Fruit fly (Drosophila melanogaster) whole organism, embryonic: ENCODE data around the gene Rab9Db.

ENCODE experiments used
- Asciz ChIP-seq: fragments of 200-800 bp; sonication (Bioruptor generic); optimal IDR thresholded peaks from 2 replicates; lab custom pipeline; 2017; ENCODE audit warnings: missing biosample characterization, mild to moderate bottlenecking, missing genetic modification characterization, missing genetic modification reagents
- B-H2 ChIP-seq: fragments of 200-800 bp; sonication (Bioruptor generic); optimal IDR thresholded peaks from 2 replicates; lab custom pipeline; 2018; ENCODE audit warnings: missing biosample characterization, mild to moderate bottlenecking, missing genetic modification characterization
- CG10321 ChIP-seq: fragments of 200-800 bp; sonication (Bioruptor generic); IDR thresholded peaks from 2 replicates; pipeline ENCODE4 v1.3.6; 2022; ENCODE audit warnings: missing biosample characterization, missing genetic modification characterization
- CG11247 ChIP-seq: fragments of 200-800 bp; sonication (Bioruptor generic); IDR thresholded peaks from 2 replicates; pipeline ENCODE4 v1.3.6; 2022; ENCODE audit warnings: missing biosample characterization, missing genetic modification characterization
- CG12769 ChIP-seq: fragments of 200-800 bp; sonication (Bioruptor generic); optimal IDR thresholded peaks from 2 replicates; lab custom pipeline; 2019; ENCODE audit warnings: missing biosample characterization, mild to moderate bottlenecking, missing genetic modification characterization, moderate library complexity
- CG13894 ChIP-seq: fragments of 200-800 bp; sonication (Bioruptor generic); optimal IDR thresholded peaks from 3 replicates; lab custom pipeline; 2018; ENCODE audit warnings: missing biosample characterization, mild to moderate bottlenecking, missing genetic modification characterization, moderate library complexity
- CG15601 ChIP-seq: fragments of 200-800 bp; sonication (Bioruptor generic); optimal IDR thresholded peaks from 3 replicates; lab custom pipeline; 2019; ENCODE audit warnings: missing biosample characterization, mild to moderate bottlenecking, missing genetic modification characterization, moderate library complexity
- CG15696 ChIP-seq: fragments of 200-800 bp; sonication (Bioruptor generic); optimal IDR thresholded peaks from 2 replicates; lab custom pipeline; 2019; ENCODE audit warnings: missing biosample characterization, mild to moderate bottlenecking, missing genetic modification characterization, moderate library complexity
- CG17328 ChIP-seq: fragments of 200-800 bp; sonication (Bioruptor generic); IDR thresholded peaks from 2 replicates; pipeline ENCODE4 v1.3.6; 2022; ENCODE audit warnings: missing biosample characterization, missing genetic modification characterization
- CG17385 ChIP-seq: fragments of 200-800 bp; sonication (Bioruptor generic); optimal IDR thresholded peaks from 3 replicates; lab custom pipeline; 2018; ENCODE audit warnings: missing biosample characterization, mild to moderate bottlenecking, missing genetic modification characterization
- CG17612 ChIP-seq: fragments of 200-800 bp; sonication (Bioruptor generic); IDR thresholded peaks from 2 replicates; pipeline ENCODE4 v1.3.6; 2022; ENCODE audit warnings: missing biosample characterization, missing genetic modification characterization
- CG1792 ChIP-seq: fragments of 200-800 bp; sonication (Bioruptor generic); optimal IDR thresholded peaks from 2 replicates; lab custom pipeline; 2016; ENCODE audit warnings: missing biosample characterization, missing genetic modification characterization
- CG31224 ChIP-seq: fragments of 200-800 bp; sonication (Bioruptor generic); IDR thresholded peaks from 2 replicates; pipeline ENCODE4 v1.3.6; 2022; ENCODE audit warnings: missing biosample characterization, missing genetic modification characterization
- CG3847 ChIP-seq: fragments of 200-800 bp; sonication (Bioruptor generic); IDR thresholded peaks from 2 replicates; pipeline ENCODE4 v1.3.6; 2022; ENCODE audit warnings: missing biosample characterization, missing genetic modification characterization
- CG42726 ChIP-seq: fragments of 200-800 bp; sonication (Bioruptor generic); IDR thresholded peaks from 2 replicates; pipeline ENCODE4 v1.3.6; 2022; ENCODE audit warnings: missing biosample characterization, missing genetic modification characterization; ENCODE audit not compliant: partially characterized antibody
- CG4282 ChIP-seq: fragments of 200-800 bp; sonication (Bioruptor generic); optimal IDR thresholded peaks from 2 replicates; lab custom pipeline; 2016; ENCODE audit warnings: missing biosample characterization, missing genetic modification characterization
- CG4424 ChIP-seq: fragments of 200-800 bp; sonication (Bioruptor generic); optimal IDR thresholded peaks from 3 replicates; lab custom pipeline; 2016; ENCODE audit warnings: missing biosample characterization, missing genetic modification characterization
- CG9609 ChIP-seq: fragments of 200-800 bp; sonication (Bioruptor generic); optimal IDR thresholded peaks from 3 replicates; lab custom pipeline; 2016; ENCODE audit warnings: missing biosample characterization, missing genetic modification characterization
- ERR ChIP-seq: fragments of 200-800 bp; sonication (Bioruptor generic); optimal IDR thresholded peaks from 2 replicates; lab custom pipeline; 2016; ENCODE audit warnings: missing biosample characterization, missing genetic modification characterization
- Jarid2 ChIP-seq: fragments of 200-800 bp; sonication (Bioruptor generic); optimal IDR thresholded peaks from 3 replicates; lab custom pipeline; 2017; ENCODE audit warnings: mild to moderate bottlenecking, missing biosample characterization, missing genetic modification reagents, missing genetic modification characterization
- Kr ChIP-seq: fragments of 200-800 bp; sonication (Bioruptor generic); optimal IDR thresholded peaks from 2 replicates; lab custom pipeline; 2017; ENCODE audit warnings: missing biosample characterization, mild to moderate bottlenecking, missing genetic modification characterization
- Lhr ChIP-seq: fragments of 200-800 bp; sonication (Bioruptor generic); optimal IDR thresholded peaks from 3 replicates; lab custom pipeline; 2017; ENCODE audit warnings: mild to moderate bottlenecking, missing biosample characterization, missing genetic modification reagents, missing genetic modification characterization
- MBD-R2 ChIP-seq: fragments of 200-800 bp; sonication (Bioruptor generic); IDR thresholded peaks from 2 replicates; pipeline ENCODE4 v1.3.6; 2022; ENCODE audit warnings: missing biosample characterization, missing genetic modification characterization
- Myb ChIP-seq: fragments of 200-800 bp; sonication (Bioruptor generic); optimal IDR thresholded peaks from 2 replicates; lab custom pipeline; 2016; ENCODE audit warnings: missing biosample characterization, missing genetic modification characterization
- NK7.1 ChIP-seq: fragments of 200-800 bp; sonication (Bioruptor generic); optimal IDR thresholded peaks from 3 replicates; lab custom pipeline; 2016; ENCODE audit warnings: missing biosample characterization, missing genetic modification characterization
- Neu2 ChIP-seq: fragments of 200-800 bp; sonication (Bioruptor generic); optimal IDR thresholded peaks from 3 replicates; lab custom pipeline; 2016; ENCODE audit warnings: missing biosample characterization, missing genetic modification characterization, borderline replicate concordance
- Ssrp ChIP-seq: fragments of 200-800 bp; sonication (Bioruptor generic); optimal IDR thresholded peaks from 2 replicates; lab custom pipeline; 2018; ENCODE audit warnings: missing biosample characterization, mild to moderate bottlenecking, missing genetic modification characterization, moderate library complexity
- Tbp ChIP-seq: fragments of >200 bp; optimal IDR thresholded peaks from 2 replicates; lab custom pipeline; 2018; ENCODE audit warnings: missing biosample characterization, missing genetic modification characterization
- corto ChIP-seq: fragments of 200-800 bp; sonication (Bioruptor generic); optimal IDR thresholded peaks from 2 replicates; lab custom pipeline; 2016; ENCODE audit warnings: missing biosample characterization, mild to moderate bottlenecking, missing genetic modification characterization, moderate library complexity
- crol ChIP-seq: fragments of 200-800 bp; sonication (Bioruptor generic); IDR thresholded peaks from 2 replicates; pipeline ENCODE4 v1.3.6; 2022; ENCODE audit warnings: missing biosample characterization, missing genetic modification characterization
- dimm ChIP-seq: fragments of 200-800 bp; sonication (Bioruptor generic); IDR thresholded peaks from 2 replicates; pipeline ENCODE4 v1.3.6; 2022; ENCODE audit warnings: missing biosample characterization, missing genetic modification characterization
- ftz-f1 ChIP-seq: fragments of 200-800 bp; sonication (Bioruptor generic); optimal IDR thresholded peaks from 2 replicates; lab custom pipeline; 2016; ENCODE audit warnings: missing biosample characterization, missing genetic modification characterization
- gcm2 ChIP-seq: fragments of 200-800 bp; sonication (Bioruptor generic); optimal IDR thresholded peaks from 2 replicates; lab custom pipeline; 2016; ENCODE audit warnings: missing biosample characterization, missing genetic modification characterization
- gem ChIP-seq: fragments of 200-800 bp; sonication (Bioruptor generic); optimal IDR thresholded peaks from 2 replicates; lab custom pipeline; 2019; ENCODE audit warnings: missing biosample characterization, mild to moderate bottlenecking, missing genetic modification characterization, moderate library complexity
- ham ChIP-seq: fragments of 200-800 bp; sonication (Bioruptor generic); IDR thresholded peaks from 2 replicates; pipeline ENCODE4 v1.3.6; 2022; ENCODE audit warnings: missing biosample characterization, missing genetic modification characterization
- kah ChIP-seq: fragments of 200-800 bp; sonication (Bioruptor generic); optimal IDR thresholded peaks from 2 replicates; lab custom pipeline; 2018; ENCODE audit warnings: missing biosample characterization, mild to moderate bottlenecking, missing genetic modification characterization
- knrl ChIP-seq: fragments of 200-800 bp; sonication (Bioruptor generic); IDR thresholded peaks from 3 replicates; pipeline ENCODE4 v1.3.6; 2022; ENCODE audit warnings: missing biosample characterization, missing genetic modification characterization; ENCODE audit not compliant: partially characterized antibody
- maf-S ChIP-seq: fragments of 200-800 bp; sonication (Bioruptor generic); optimal IDR thresholded peaks from 2 replicates; lab custom pipeline; 2016; ENCODE audit warnings: missing biosample characterization, missing genetic modification characterization
- nerfin-1 ChIP-seq: fragments of 200-800 bp; sonication (Bioruptor generic); optimal IDR thresholded peaks from 3 replicates; lab custom pipeline; 2019; ENCODE audit warnings: missing biosample characterization, mild to moderate bottlenecking, missing genetic modification characterization, moderate library complexity
- pum ChIP-seq: fragments of 200-800 bp; sonication (Bioruptor generic); optimal IDR thresholded peaks from 2 replicates; lab custom pipeline; 2016; ENCODE audit warnings: missing biosample characterization, missing genetic modification characterization
- ranshi ChIP-seq: fragments of 200-800 bp; sonication (Bioruptor generic); IDR thresholded peaks from 2 replicates; pipeline ENCODE4 v1.3.6; 2022; ENCODE audit warnings: missing biosample characterization, missing genetic modification characterization
- run ChIP-seq: fragments of 200-800 bp; sonication (Bioruptor generic); optimal IDR thresholded peaks from 3 replicates; lab custom pipeline; 2018; ENCODE audit warnings: missing biosample characterization, mild to moderate bottlenecking, missing genetic modification characterization
- sc ChIP-seq, 3 experiments: fragments of >200 bp in 2 of 3; fragments of 200-800 bp in 1 of 3; sonication (Bioruptor generic) in 1 of 3; optimal IDR thresholded peaks; 2 replicates in 2 of 3; 3 replicates in 1 of 3; lab custom pipeline; 2017; ENCODE audit warnings: mild to moderate bottlenecking in 1 of 3, missing biosample characterization in 1 of 3, missing genetic modification characterization in 1 of 3, missing genetic modification reagents in 1 of 3
- stc ChIP-seq: fragments of 200-800 bp; sonication (Bioruptor generic); IDR thresholded peaks from 2 replicates; pipeline ENCODE4 v1.3.6; 2022; ENCODE audit warnings: missing biosample characterization, missing genetic modification characterization
- tgo ChIP-seq: fragments of 200-800 bp; sonication (Bioruptor generic); IDR thresholded peaks from 3 replicates; pipeline ENCODE4 v1.3.6; 2022; ENCODE audit warnings: missing biosample characterization, missing genetic modification characterization
- tna ChIP-seq: fragments of 200-800 bp; sonication (Bioruptor generic); IDR thresholded peaks from 2 replicates; pipeline ENCODE4 v1.3.6; 2022; ENCODE audit warnings: missing biosample characterization, missing genetic modification characterization; ENCODE audit not compliant: partially characterized antibody
- toy ChIP-seq: fragments of 200-800 bp; sonication (Bioruptor generic); IDR thresholded peaks from 2 replicates; pipeline ENCODE4 v1.3.6; 2022; ENCODE audit warnings: missing biosample characterization, missing genetic modification characterization
- trh ChIP-seq: fragments of 200-800 bp; sonication (Bioruptor generic); optimal IDR thresholded peaks from 2 replicates; lab custom pipeline; 2016; ENCODE audit warnings: missing biosample characterization, missing genetic modification characterization
- z ChIP-seq: fragments of 200-800 bp; sonication (Bioruptor generic); IDR thresholded peaks from 3 replicates; pipeline ENCODE4 v1.3.6; 2022; ENCODE audit warnings: missing biosample characterization, missing genetic modification characterization
- zf30C ChIP-seq: fragments of 200-800 bp; sonication (Bioruptor generic); optimal IDR thresholded peaks from 3 replicates; lab custom pipeline; 2018; ENCODE audit warnings: missing biosample characterization, mild to moderate bottlenecking, missing genetic modification characterization
- zfh2 ChIP-seq: fragments of 200-800 bp; sonication (Bioruptor generic); optimal IDR thresholded peaks from 2 replicates; lab custom pipeline; 2016; ENCODE audit warnings: missing biosample characterization, missing genetic modification characterization

Gene Rab9Db

DNA sequence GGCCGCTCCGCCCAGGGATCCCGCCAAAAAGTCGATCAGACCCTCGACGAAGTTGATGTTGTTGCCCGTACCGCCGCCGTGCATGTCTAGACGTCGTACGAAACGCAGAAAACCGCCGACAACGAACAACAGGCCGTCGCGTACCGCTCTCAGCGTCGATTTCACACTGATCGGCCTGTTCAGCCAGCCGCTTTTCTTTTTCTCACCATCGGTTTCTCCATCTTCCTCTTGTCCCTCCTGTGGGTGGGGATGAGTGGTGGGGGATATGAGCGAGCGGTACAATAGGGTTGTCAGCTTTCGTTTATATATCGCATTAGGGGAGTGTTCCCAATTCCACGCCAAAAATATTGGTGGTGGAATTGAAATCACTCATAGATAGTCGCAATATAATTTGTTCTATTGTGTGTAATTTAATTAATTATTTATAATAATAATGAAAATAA, 21.5 kb downstream of the Rab9Db start (continued):
- TF ChIP-seq CG42726 (GFP tag; lab: Robert Waterston, UW) = no peak
- TF ChIP-seq CG11247 (GFP tag; lab: Robert Waterston, UW) = peak; percentile 7; the same call in 1 of the 2 replicates
- TF ChIP-seq ERR (GFP tag; lab: Kevin White, UChicago) = no peak
- TF ChIP-seq NK7.1 (GFP tag; lab: Kevin White, UChicago) = no peak
- TF ChIP-seq ham = no peak
- peak; percentile 40 for TF ChIP-seq CG15696 (tag; lab: Kevin White, UChicago)
- no peak for TF ChIP-seq Neu2 (GFP tag; lab: Kevin White, UChicago)
- TF ChIP-seq run (tag; lab: Kevin White, UChicago) = no peak
- peak; percentile 65 for TF ChIP-seq gem (tag; lab: Kevin White, UChicago)
- no peak for TF ChIP-seq Lhr (GFP tag; lab: Kevin White, UChicago)
- TF ChIP-seq Asciz (GFP tag; lab: Kevin White, UChicago) = no peak
- no peak for TF ChIP-seq CG15601 (tag; lab: Kevin White, UChicago)
- no peak for TF ChIP-seq corto (GFP tag; lab: Kevin White, UChicago)
- no peak for TF ChIP-seq toy (GFP tag; lab: Robert Waterston, UW)
- TF ChIP-seq CG12769 (tag; lab: Kevin White, UChicago) = peak; percentile 65
- TF ChIP-seq CG4282 (GFP tag; lab: Kevin White, UChicago) = no peak
- TF ChIP-seq tna (GFP tag; lab: Robert Waterston, UW) = no peak
- TF ChIP-seq CG17385 = peak; percentile 44
- TF ChIP-seq zfh2 (GFP tag; lab: Kevin White, UChicago) = no peak
- TF ChIP-seq CG31224 = 0 out of 2 replicates have a peak, but pooled peaks have one; percentile 38
- TF ChIP-seq CG3847 (GFP tag; lab: Robert Waterston, UW) = peak; percentile 55
- no peak for TF ChIP-seq CG9609 (GFP tag; lab: Kevin White, UChicago)
- TF ChIP-seq CG4424 = peak; percentile 31
- TF ChIP-seq CG13894 (tag; lab: Kevin White, UChicago) = no peak
- TF ChIP-seq Jarid2 = peak; percentile 75
- TF ChIP-seq gcm2 = no peak
- TF ChIP-seq Myb (GFP tag; lab: Kevin White, UChicago) = no peak
- no peak for TF ChIP-seq CG1792 (GFP tag; lab: Kevin White, UChicago)
- TF ChIP-seq ftz-f1 (GFP tag; lab: Kevin White, UChicago) = peak; percentile 35
- peak; percentile 86 for TF ChIP-seq crol (GFP tag; lab: Robert Waterston, UW)
- no peak for TF ChIP-seq kah (GFP tag; lab: Kevin White, UChicago)
- TF ChIP-seq CG17328 = no peak
- peak; percentile 13 for TF ChIP-seq maf-S (GFP tag; lab: Kevin White, UChicago)
- TF ChIP-seq stc (GFP tag; lab: Robert Waterston, UW) = no peak
- 0 out of 2 replicates have a peak, but pooled peaks have one; percentile 20 for TF ChIP-seq MBD-R2 (GFP tag; lab: Robert Waterston, UW)
- no peak for TF ChIP-seq z (GFP tag; lab: Robert Waterston, UW)
- TF ChIP-seq CG17612 = no peak
- TF ChIP-seq nerfin-1 = no peak
- TF ChIP-seq tgo (GFP tag; lab: Robert Waterston, UW) = peak; percentile 52; the same call in 2 of the 3 replicates
- no peak for TF ChIP-seq dimm
- TF ChIP-seq zf30C (GFP tag; lab: Kevin White, UChicago) = no peak
- no peak for TF ChIP-seq sc (optimal IDR thresholded peaks at IDR 0.05; lab: Kevin White, UChicago)
- TF ChIP-seq sc (GFP tag; optimal IDR thresholded peaks at IDR 0.05; lab: Kevin White, UChicago) = no peak
- no peak for TF ChIP-seq knrl (GFP tag; lab: Robert Waterston, UW)
- no peak for TF ChIP-seq CG10321 (GFP tag; lab: Robert Waterston, UW)
- no peak for TF ChIP-seq pum (GFP tag; lab: Kevin White, UChicago)
- peak; percentile 24; the same call in 1 of the 2 replicates for TF ChIP-seq ranshi (GFP tag; lab: Robert Waterston, UW)
- no peak for TF ChIP-seq B-H2 (GFP tag; lab: Kevin White, UChicago)
- no peak for TF ChIP-seq trh (GFP tag; lab: Kevin White, UChicago)
- peak; percentile 37 for TF ChIP-seq Ssrp
- no peak for TF ChIP-seq Tbp (GFP tag; lab: Kevin White, UChicago)
- no peak for TF ChIP-seq Kr (GFP tag; lab: Kevin White, UChicago)
